Worm (Caenorhabditis elegans): Measurements from ENCODE around the gene M110.10.

The M110.10 gene

ce11 chrII:8185016-8185493, 29.2 kb downstream of the M110.10 start, which contains the start of the genes mig-5 and cct-1 (continued):
- TF ChIP-seq egrh-3 (GFP tag; IDR thresholded peaks at IDR 0.05) (no peak), repo-1 (tag; optimal IDR thresholded peaks at IDR 0.05) (peak; percentile 84), atf-7 (tag; optimal IDR thresholded peaks at IDR 0.05) (peak; percentile 73), Y95B8A.8 (GFP tag; IDR thresholded peaks at IDR 0.05) (peak; percentile 74; the same call in 1 of the 2 replicates), efl-1 (GFP tag; optimal IDR thresholded peaks at IDR 0.05) (peak; percentile 81), ceh-40 (GFP tag; IDR thresholded peaks at IDR 0.05) (no peak), zim-3 (tag; optimal IDR thresholded peaks at IDR 0.05) (no peak), nhr-120 (GFP tag; IDR thresholded peaks at IDR 0.05) (no peak), unc-130 (GFP tag; optimal IDR thresholded peaks at IDR 0.05) (peak; percentile 67), tbx-9 (tag; optimal IDR thresholded peaks at IDR 0.05; ENCODE audit: borderline replicate concordance) (no peak), hmg-1.2 (GFP tag; IDR thresholded peaks at IDR 0.05) (peak; percentile 75), ceh-100 (GFP tag; IDR thresholded peaks at IDR 0.05) (peak; percentile 82), let-526 (GFP tag; IDR thresholded peaks at IDR 0.05) (peak; percentile 64; the same call in 1 of the 2 replicates), ztf-18 (tag; optimal IDR thresholded peaks at IDR 0.05) (peak; percentile 77), rec-8 (tag; optimal IDR thresholded peaks at IDR 0.05) (no peak), nhr-80 (tag; optimal IDR thresholded peaks at IDR 0.05) (peak; percentile 62), T26A5.8 (tag; optimal IDR thresholded peaks at IDR 0.05) (no peak), attf-5 (GFP tag; optimal IDR thresholded peaks at IDR 0.05) (peak; percentile 96), madf-10 (tag; optimal IDR thresholded peaks at IDR 0.05) (peak; percentile 86), ets-4 (GFP tag; optimal IDR thresholded peaks at IDR 0.05) (no peak), Y67H2A.10 (GFP tag; conservative IDR thresholded peaks at IDR 0.05) (peak; percentile 54; the same call in 1 of the 2 replicates), ztf-28 (GFP tag; IDR thresholded peaks at IDR 0.05) (0 out of 2 replicates have a peak, but pooled peaks have one; percentile 18), madf-3 (GFP tag; IDR thresholded peaks at IDR 0.05) (peak; percentile 83; the same call in 1 of the 2 replicates), F10E7.11 (tag; optimal IDR thresholded peaks at IDR 0.05) (no peak), tbp1 (GFP tag; optimal IDR thresholded peaks at IDR 0.05) (peak; percentile 72), B0261.1 (tag; optimal IDR thresholded peaks at IDR 0.05) (no peak), nfya-2 (GFP tag; IDR thresholded peaks at IDR 0.05) (no peak), mes-4 (tag; optimal IDR thresholded peaks at IDR 0.05) (no peak), ztf-6 (GFP tag; IDR thresholded peaks at IDR 0.05) (no peak), lin-35 (GFP tag; optimal IDR thresholded peaks at IDR 0.05) (peak in 2 of 3 experiments; percentile 77 to 92), fkh-3 (tag; optimal IDR thresholded peaks at IDR 0.05) (no peak), Y79H2A.3 (GFP tag; conservative IDR thresholded peaks at IDR 0.05) (no peak), cebp-1 (GFP tag; IDR thresholded peaks at IDR 0.05) (peak; percentile 52; the same call in 1 of the 2 replicates), cebp-1 (tag; optimal IDR thresholded peaks at IDR 0.05) (no peak), unc-62 (GFP tag; optimal IDR thresholded peaks at IDR 0.05) (no peak), ceh-58 (GFP tag; IDR thresholded peaks at IDR 0.05) (no peak), chd-7 (tag; optimal IDR thresholded peaks at IDR 0.05) (peak; percentile 7), F33H1.4 (GFP tag; IDR thresholded peaks at IDR 0.05) (peak; percentile 100), nhr-90 (tag; optimal IDR thresholded peaks at IDR 0.05) (no peak), let-607 (tag; optimal IDR thresholded peaks at IDR 0.05) (peak in 1 of 2 experiments; percentile 84), ztf-25 (GFP tag; IDR thresholded peaks at IDR 0.05) (no peak), F39B2.1 (GFP tag; IDR thresholded peaks at IDR 0.05) (no peak), mcd-1 (GFP tag; IDR thresholded peaks at IDR 0.05) (peak; percentile 99), B0019.2 (GFP tag; conservative IDR thresholded peaks at IDR 0.05) (0 out of 2 replicates have a peak, but pooled peaks have one; percentile 22), gei-17 (GFP tag; optimal IDR thresholded peaks at IDR 0.05) (peak; percentile 64), F37B4.10 (GFP tag; IDR thresholded peaks at IDR 0.05) (no peak), B0336.3 (GFP tag; IDR thresholded peaks at IDR 0.05) (peak; percentile 79)

Data from whole organism, young adult.